Fruit fly (Drosophila melanogaster): Measurements from ENCODE around the gene Ugt49B2.

Gene Ugt49B2

DNA sequence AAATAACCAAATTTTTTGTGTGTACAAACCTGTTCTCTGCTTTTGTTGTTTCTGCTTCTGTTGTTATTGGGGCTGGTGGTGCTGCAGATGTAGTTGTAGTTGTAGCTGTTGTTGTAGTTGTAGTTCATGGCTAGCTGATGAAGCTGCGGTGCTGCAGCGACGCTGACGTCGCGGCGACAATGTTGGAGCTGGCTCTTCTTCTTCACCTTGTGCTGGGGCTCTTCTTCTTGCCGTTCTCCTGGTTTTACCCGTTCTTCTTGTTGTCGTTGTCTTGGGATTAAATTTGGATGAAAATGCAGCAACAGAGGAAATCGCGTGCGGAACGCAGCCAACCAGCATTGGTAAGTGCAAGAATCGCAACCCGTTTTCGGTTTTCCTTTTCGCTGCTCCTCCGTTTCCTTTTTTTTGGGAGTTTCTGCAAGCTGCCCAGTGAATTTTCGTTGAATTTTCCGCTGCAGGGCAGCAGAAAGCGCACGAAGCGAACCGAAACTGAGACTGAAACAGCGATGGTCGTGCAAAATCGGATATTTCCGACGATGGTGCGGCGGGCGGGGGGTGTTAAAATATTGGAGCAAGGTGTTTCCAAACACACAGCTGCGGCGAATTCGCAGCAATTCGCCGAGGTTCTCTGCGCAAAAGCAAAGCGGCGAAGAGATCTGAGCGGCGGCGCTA, 51.0 kb downstream of the Ugt49B2 start:
- TF ChIP-seq Myc (optimal IDR thresholded peaks at IDR 0.05) (no peak), ttk (optimal IDR thresholded peaks at IDR 0.05) (no peak)

DNA sequence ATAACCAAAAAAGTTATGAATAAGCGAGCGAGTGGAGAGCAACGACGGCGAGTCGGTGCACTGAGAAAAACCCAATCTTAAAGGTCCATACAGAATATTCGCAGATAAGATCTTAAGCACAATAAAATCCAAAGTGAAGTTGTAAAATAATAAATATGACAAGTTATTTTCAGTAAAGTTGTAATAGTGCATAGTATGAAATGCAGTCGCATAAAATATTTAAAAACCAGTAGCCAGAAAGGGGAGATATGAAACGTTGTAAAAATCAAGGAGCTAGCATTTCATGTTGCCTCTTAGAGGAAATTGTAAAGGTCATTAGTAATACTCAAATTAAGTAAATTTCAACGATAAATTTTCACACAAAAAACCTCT, 51.7 kb downstream of the Ugt49B2 start:
- TF ChIP-seq psq (optimal IDR thresholded peaks at IDR 0.05) (no peak), ttk (optimal IDR thresholded peaks at IDR 0.05) (no peak), Myc (optimal IDR thresholded peaks at IDR 0.05) (no peak), Sin3A (optimal IDR thresholded peaks at IDR 0.05) (no peak), insv (optimal IDR thresholded peaks at IDR 0.05) (no peak), h (optimal IDR thresholded peaks at IDR 0.05) (no peak)

Measured in Kc167 (cell line).